Fruit fly (Drosophila melanogaster) Kc167 (cell line): ENCODE data around the gene CG3408.

ENCODE experiments used
- Myc ChIP-seq: fragments of >200 bp; optimal IDR thresholded peaks from 2 replicates; lab custom pipeline; 2017; ENCODE audit warnings: missing external identifiers
- Sin3A ChIP-seq: fragments of >200 bp; optimal IDR thresholded peaks from 2 replicates; lab custom pipeline; 2018; ENCODE audit warnings: missing external identifiers
- h ChIP-seq: fragments of >200 bp; optimal IDR thresholded peaks from 3 replicates; lab custom pipeline; 2018; ENCODE audit warnings: missing external identifiers
- insv ChIP-seq: fragments of >200 bp; optimal IDR thresholded peaks from 3 replicates; lab custom pipeline; 2018; ENCODE audit warnings: missing external identifiers
- psq ChIP-seq: fragments of >200 bp; optimal IDR thresholded peaks from 2 replicates; lab custom pipeline; 2017; ENCODE audit warnings: missing external identifiers
- ttk ChIP-seq: sonication (Bioruptor generic); optimal IDR thresholded peaks from 2 replicates; lab custom pipeline; 2017; ENCODE audit warnings: missing external identifiers

- TF ChIP-seq Myc (lab: Kevin White, UChicago) = no peak
- TF ChIP-seq psq (lab: Kevin White, UChicago) = no peak
- no peak for TF ChIP-seq h
- no peak for TF ChIP-seq Sin3A (lab: Kevin White, UChicago)
- TF ChIP-seq ttk (lab: Kevin White, UChicago) = no peak
- TF ChIP-seq insv = no peak
Observed at dm6 chr3L:9502294-9502693, 7.1 kb downstream of the CG3408 start.
